Worm (Caenorhabditis elegans) whole organism, L4 larva: ENCODE measurements around the gene aqp-12.

ENCODE experiments used
- F44E2.7 ChIP-seq: fragments of 200-800 bp; sonication (Bioruptor generic); IDR thresholded peaks from 2 replicates; pipeline ENCODE4 v2.1.2; 2022; ENCODE audit warnings: missing genetic modification characterization, missing compliant biosample characterization
- ama-1 ChIP-seq: fragments of 150-350 bp; optimal IDR thresholded peaks from 2 replicates; lab custom pipeline; 2014; ENCODE audit warnings: inconsistent platforms, mixed read lengths
- cey-2 ChIP-seq: sonication (generic microtip); optimal IDR thresholded peaks from 3 replicates; lab custom pipeline; 2017; ENCODE audit warnings: missing genetic modification characterization, mild to moderate bottlenecking, missing compliant biosample characterization, antibody characterized with exemption, borderline replicate concordance; ENCODE audit not compliant: insufficient read depth
- daf-12 ChIP-seq: fragments of 150-350 bp; optimal IDR thresholded peaks from 2 replicates; lab custom pipeline; 2014; ENCODE audit warnings: missing biosample characterization, missing genetic modification reagents, missing genetic modification characterization
- fkh-10 ChIP-seq: fragments of 150-350 bp; optimal IDR thresholded peaks from 2 replicates; lab custom pipeline; 2014; ENCODE audit warnings: missing biosample characterization, missing genetic modification reagents, missing genetic modification characterization
- lin-1 ChIP-seq: fragments of 200-800 bp; sonication (Bioruptor generic); IDR thresholded peaks from 2 replicates; pipeline ENCODE4 v1.3.6; 2022; ENCODE audit warnings: missing genetic modification reagents, missing genetic modification characterization, missing compliant biosample characterization
- lin-39 ChIP-seq: fragments of 150-350 bp; optimal IDR thresholded peaks from 2 replicates; lab custom pipeline; 2014; ENCODE audit warnings: missing biosample characterization, missing genetic modification reagents, missing genetic modification characterization
- set-16 ChIP-seq: fragments of 200-800 bp; sonication (Bioruptor generic); IDR thresholded peaks from 2 replicates; pipeline ENCODE4 v1.3.6; 2022; ENCODE audit warnings: missing genetic modification reagents, missing genetic modification characterization, missing compliant biosample characterization
- ztf-7 ChIP-seq: fragments of 150-350 bp; optimal IDR thresholded peaks from 2 replicates; lab custom pipeline; 2014; ENCODE audit warnings: missing biosample characterization, missing genetic modification characterization

DNA sequence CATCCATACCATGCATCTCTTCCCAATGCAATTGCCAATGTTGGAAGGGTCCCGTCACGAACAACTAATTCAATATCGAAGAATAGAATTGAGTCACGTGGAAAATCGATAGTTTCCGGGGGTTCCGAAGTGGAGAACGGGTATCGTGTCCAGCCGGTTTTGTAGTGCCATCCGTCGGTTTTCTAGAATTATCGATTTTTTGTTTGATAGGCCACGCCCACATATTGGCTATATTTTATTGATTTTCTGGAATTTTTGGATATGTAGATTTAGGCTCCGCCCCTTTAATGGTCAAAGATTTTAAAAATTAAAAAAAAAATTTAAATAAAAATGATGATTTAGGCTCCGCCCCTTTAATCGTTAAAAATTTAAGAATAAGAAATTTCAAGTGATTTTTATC, 3.8 kb upstream of the aqp-12 start:
- TF ChIP-seq ztf-7 (no peak), F44E2.7 (GFP tag; lab: Robert Waterston, UW) (no peak), ama-1 (lab: Kevin White, UChicago) (no peak), cey-2 (tag; lab: Kevin White, UChicago) (no peak), fkh-10 (no peak), lin-39 (no peak), lin-1 (GFP tag; lab: Robert Waterston, UW) (no peak), set-16 (no peak), daf-12 (tag; lab: Kevin White, UChicago) (no peak)
